Fruit fly (Drosophila melanogaster) whole organism, embryonic: ENCODE measurements around the gene Polr1D.

Source experiments
- CG13287 ChIP-seq: fragments of 200-800 bp; sonication (Bioruptor generic); IDR thresholded peaks from 2 replicates; pipeline ENCODE4 v1.3.6; 2022; ENCODE audit warnings: missing biosample characterization, missing genetic modification characterization; ENCODE audit not compliant: partially characterized antibody
- CG18262 ChIP-seq: fragments of 200-800 bp; optimal IDR thresholded peaks from 3 replicates; lab custom pipeline; 2019; ENCODE audit warnings: missing biosample characterization, mild to moderate bottlenecking, missing genetic modification characterization, moderate library complexity
- CG9817 ChIP-seq: fragments of 200-800 bp; sonication (Bioruptor generic); optimal IDR thresholded peaks from 2 replicates; lab custom pipeline; 2018; ENCODE audit warnings: missing biosample characterization, mild to moderate bottlenecking, missing genetic modification characterization, moderate library complexity
- Ravus ChIP-seq: fragments of 200-800 bp; sonication (Bioruptor generic); IDR thresholded peaks from 2 replicates; pipeline ENCODE4 v1.3.6; 2022; ENCODE audit warnings: missing biosample characterization, missing genetic modification characterization

dm6 chr2L:19156737-19157287, 21.8 kb upstream of the Polr1D start:
- TF ChIP-seq CG13287 (GFP tag; lab: Robert Waterston, UW) (no peak), CG18262 (tag; lab: Kevin White, UChicago) (no peak), Ravus (GFP tag; lab: Robert Waterston, UW) (no peak), CG9817 (tag; lab: Kevin White, UChicago) (no peak)
